Fruit fly (Drosophila melanogaster): Measurements from ENCODE around the gene jumu.

The jumu gene

dm6 chr3R:10355840-10356562 lies 6.0 kb downstream of the jumu start (continued):
- TF ChIP-seq HLH3B (GFP tag; IDR thresholded peaks at IDR 0.05) (no peak), jigr1 (GFP tag; IDR thresholded peaks at IDR 0.05) (no peak), CG12155 (GFP tag; optimal IDR thresholded peaks at IDR 0.05) (peak; percentile 68), seq (GFP tag; IDR thresholded peaks at IDR 0.05) (no peak)

- TF ChIP-seq bsh (GFP tag; optimal IDR thresholded peaks at IDR 0.05) (peak; percentile 84 to 87), gcm2 (GFP tag; optimal IDR thresholded peaks at IDR 0.05) (peak; percentile 48), CG7745 (tag; optimal IDR thresholded peaks at IDR 0.05) (no peak), H15 (GFP tag; IDR thresholded peaks at IDR 0.05) (no peak), CG9817 (tag; optimal IDR thresholded peaks at IDR 0.05) (peak; percentile 62), Gug (GFP tag; IDR thresholded peaks at IDR 0.05) (peak; percentile 45; the same call in 3 of the 4 replicates), gem (tag; optimal IDR thresholded peaks at IDR 0.05) (peak; percentile 90), CG2129 (GFP tag; IDR thresholded peaks at IDR 0.05; ENCODE audit: partially characterized antibody) (no peak), CG14014 (GFP tag; IDR thresholded peaks at IDR 0.05) (no peak), Rfx (GFP tag; IDR thresholded peaks at IDR 0.05) (no peak), tx (GFP tag; optimal IDR thresholded peaks at IDR 0.05) (peak; percentile 70), zen (tag; optimal IDR thresholded peaks at IDR 0.05) (peak; percentile 63), CG2889 (GFP tag; IDR thresholded peaks at IDR 0.05) (no peak), sna (GFP tag; IDR thresholded peaks at IDR 0.05; ENCODE audit: partially characterized antibody) (no peak), CG1647 (GFP tag; optimal IDR thresholded peaks at IDR 0.05) (peak; percentile 29), chm (GFP tag; IDR thresholded peaks at IDR 0.05) (no peak), CG7963 (GFP tag; IDR thresholded peaks at IDR 0.05; ENCODE audit: partially characterized antibody) (no peak), BtbVII (GFP tag; optimal IDR thresholded peaks at IDR 0.05) (peak; percentile 64), CG14860 (GFP tag; IDR thresholded peaks at IDR 0.05; ENCODE audit: partially characterized antibody) (no peak), gro (GFP tag; optimal IDR thresholded peaks at IDR 0.05) (peak; percentile 51), tin (GFP tag; optimal IDR thresholded peaks at IDR 0.05) (peak; percentile 70), CG10147 (GFP tag; optimal IDR thresholded peaks at IDR 0.05) (peak; percentile 67), mld (GFP tag; IDR thresholded peaks at IDR 0.05; ENCODE audit: partially characterized antibody) (no peak), onecut (GFP tag; IDR thresholded peaks at IDR 0.05) (peak; percentile 69), CG11456 (GFP tag; IDR thresholded peaks at IDR 0.05) (no peak), CG6175 (GFP tag; IDR thresholded peaks at IDR 0.05) (no peak), Ravus (GFP tag; IDR thresholded peaks at IDR 0.05) (no peak), MESR4 (GFP tag; optimal IDR thresholded peaks at IDR 0.05) (peak; percentile 7), Poxn (GFP tag; IDR thresholded peaks at IDR 0.05) (no peak), CG17186 (GFP tag; optimal IDR thresholded peaks at IDR 0.05) (no peak), CG9797 (GFP tag; optimal IDR thresholded peaks at IDR 0.05) (peak; percentile 13), CG8478 (optimal IDR thresholded peaks at IDR 0.05) (no peak), sima (GFP tag; optimal IDR thresholded peaks at IDR 0.05) (peak; percentile 57), CG13894 (tag; optimal IDR thresholded peaks at IDR 0.05) (peak; percentile 97), Eip74EF (GFP tag; optimal IDR thresholded peaks at IDR 0.05) (no peak), sr (GFP tag; IDR thresholded peaks at IDR 0.05) (no peak), disco-r (GFP tag; optimal IDR thresholded peaks at IDR 0.05) (peak; percentile 76), CG32767 (GFP tag; IDR thresholded peaks at IDR 0.05) (no peak), gt (GFP tag; IDR thresholded peaks at IDR 0.05) (no peak), CG2712 (tag; optimal IDR thresholded peaks at IDR 0.05) (peak; percentile 87), CG6254 (GFP tag; optimal IDR thresholded peaks at IDR 0.05) (peak; percentile 74), nerfin-1 (tag; optimal IDR thresholded peaks at IDR 0.05) (no peak), Deaf1 (tag; optimal IDR thresholded peaks at IDR 0.05) (peak; percentile 46)
These were observed 6.8 kb downstream of the jumu start for dm6 chr3R:10356563-10357363.
